Worm (Caenorhabditis elegans) whole organism, L4/young adult: Measurements from ENCODE around the gene F46B6.10.

Experiments
- W03F9.2 ChIP-seq: fragments of 150-350 bp; optimal IDR thresholded peaks from 2 replicates; lab custom pipeline; 2014; ENCODE audit warnings: missing biosample characterization, missing genetic modification characterization
- dao-5 ChIP-seq: sonication (generic microtip); optimal IDR thresholded peaks from 2 replicates; lab custom pipeline; 2016; ENCODE audit warnings: missing genotype, missing genetic modification characterization, moderate library complexity, missing compliant biosample characterization
- him-1 ChIP-seq: sonication (generic microtip); optimal IDR thresholded peaks from 2 replicates; lab custom pipeline; 2016; ENCODE audit warnings: missing genotype, missing genetic modification reagents, missing genetic modification characterization, missing compliant biosample characterization

F46B6.10 gene

ce11 chrV:9799076-9799475 is 2.8 kb downstream of the F46B6.10 start, which contains the start of gene F46B6.13:
F46B6.13 (minus strand) TSS chrV:9799176.
- TF ChIP-seq him-1 (no peak), W03F9.2 (tag; lab: Kevin White, UChicago) (no peak), dao-5 (no peak)

- no peak for TF ChIP-seq him-1
- no peak for TF ChIP-seq dao-5
- no peak for TF ChIP-seq W03F9.2 (tag; lab: Kevin White, UChicago)
Observed at ce11 chrV:9798212-9798611, 3.7 kb downstream of the F46B6.10 start.

- TF ChIP-seq dao-5 = no peak
- no peak for TF ChIP-seq W03F9.2 (tag; lab: Kevin White, UChicago)
- TF ChIP-seq him-1 = no peak
Observed at ce11 chrV:9796562-9796961, 5.3 kb downstream of the F46B6.10 start, which contains the start of gene F46B6.9. F46B6.9 (plus strand) TSS chrV:9796862.

ce11 chrV:9796002-9796401 is 5.9 kb downstream of the F46B6.10 start:
- TF ChIP-seq him-1 (no peak), dao-5 (no peak), W03F9.2 (tag; lab: Kevin White, UChicago) (no peak)

- no peak for TF ChIP-seq dao-5
- no peak for TF ChIP-seq him-1
- no peak for TF ChIP-seq W03F9.2 (tag; lab: Kevin White, UChicago)
Observed at ce11 chrV:9794997-9795396, 6.9 kb downstream of the F46B6.10 start.

ce11 chrV:9791332-9791731 is 10.5 kb downstream of the F46B6.10 start, which contains the start of gene lipl-2:
lipl-2 (plus strand) TSS chrV:9791567.
- TF ChIP-seq W03F9.2 (tag; lab: Kevin White, UChicago) (no peak), him-1 (no peak), dao-5 (no peak)

- no peak for TF ChIP-seq dao-5
- peak; percentile 96 for TF ChIP-seq W03F9.2 (tag; lab: Kevin White, UChicago)
- peak; percentile 68 for TF ChIP-seq him-1
Observed at ce11 chrV:9789657-9790261, 12.1 kb downstream of the F46B6.10 start, which contains the start of gene ztf-7. ztf-7 (minus strand) TSS chrV:9789707.

ce11 chrV:9786721-9787131 is 15.1 kb downstream of the F46B6.10 start, which contains the start of gene F46B6.6:
F46B6.6 (minus strand) TSS chrV:9786868.
- TF ChIP-seq W03F9.2 (tag; lab: Kevin White, UChicago) = no peak

ce11 chrV:9784215-9784614 is 17.6 kb downstream of the F46B6.10 start:
- TF ChIP-seq him-1 = no peak
- no peak for TF ChIP-seq dao-5
- TF ChIP-seq W03F9.2 (tag; lab: Kevin White, UChicago) = no peak

- no peak for TF ChIP-seq him-1
- TF ChIP-seq W03F9.2 (tag; lab: Kevin White, UChicago) = no peak
- TF ChIP-seq dao-5 = no peak
Observed at ce11 chrV:9782969-9783368, 18.9 kb downstream of the F46B6.10 start, which contains the start of gene F46B6.5. F46B6.5 (minus strand) TSS chrV:9783069.

ce11 chrV:9782045-9782444 is 19.8 kb downstream of the F46B6.10 start:
- TF ChIP-seq W03F9.2 (tag; lab: Kevin White, UChicago) (no peak), him-1 (no peak), dao-5 (no peak)

- TF ChIP-seq dao-5 (no peak), W03F9.2 (tag; lab: Kevin White, UChicago) (no peak)
Observed at ce11 chrV:9779418-9779817, 22.4 kb downstream of the F46B6.10 start, which contains the start of gene F46B6.4. F46B6.4 (minus strand) TSS chrV:9779518.

- TF ChIP-seq W03F9.2 (tag; lab: Kevin White, UChicago) (no peak), dao-5 (no peak), him-1 (no peak)
Observed at ce11 chrV:9777645-9778044, 24.2 kb downstream of the F46B6.10 start, which contains the start of gene smg-4. smg-4 (minus strand) TSS chrV:9777745.

ce11 chrV:9775734-9776133 is 26.1 kb downstream of the F46B6.10 start, which contains the start of gene F46B6.12:
F46B6.12 (minus strand) TSS chrV:9775834.
- no peak for TF ChIP-seq him-1
- TF ChIP-seq dao-5 = no peak
- no peak for TF ChIP-seq W03F9.2 (tag; lab: Kevin White, UChicago)

- TF ChIP-seq dao-5 (no peak), him-1 (no peak), W03F9.2 (tag; lab: Kevin White, UChicago) (no peak)
Observed at ce11 chrV:9771970-9772369, 29.9 kb downstream of the F46B6.10 start, which contains the start of gene F46B6.2. F46B6.2 (plus strand) TSS chrV:9772285.
